Worm (Caenorhabditis elegans): ENCODE measurements around the gene cbn-1.

ce11 chrII:371549-371948, 39.2 kb upstream of the cbn-1 start:
- TF ChIP-seq dao-5 (tag; optimal IDR thresholded peaks at IDR 0.05) (no peak), him-1 (tag; optimal IDR thresholded peaks at IDR 0.05) (no peak), W03F9.2 (tag; optimal IDR thresholded peaks at IDR 0.05) (no peak)
